Worm (Caenorhabditis elegans) whole organism, L1 larva: ENCODE results near the gene F13E9.15.
A peak's percentile ranks its signal among the peaks of the same experiment; 100 is the strongest.

Source experiments
- C16A3.4 ChIP-seq: fragments of 150-350 bp; optimal IDR thresholded peaks from 2 replicates; lab custom pipeline; 2014; ENCODE audit warnings: missing biosample characterization, missing genetic modification characterization
- F16B12.6 ChIP-seq: fragments of 150-350 bp; optimal IDR thresholded peaks from 2 replicates; lab custom pipeline; 2014; ENCODE audit warnings: missing biosample characterization, missing genetic modification characterization
- ama-1 ChIP-seq: fragments of 150-350 bp; optimal IDR thresholded peaks from 2 replicates; lab custom pipeline; 2014
- blmp-1 ChIP-seq: fragments of 150-350 bp; optimal IDR thresholded peaks from 2 replicates; lab custom pipeline; 2014; ENCODE audit warnings: missing biosample characterization, missing genetic modification characterization
- ceh-8 ChIP-seq: fragments of 200-800 bp; sonication (Bioruptor generic); optimal IDR thresholded peaks from 2 replicates; lab custom pipeline; 2018; ENCODE audit warnings: mild to moderate bottlenecking, missing genetic modification characterization, moderate library complexity, missing compliant biosample characterization
- ceh-82 ChIP-seq, 3 experiments: fragments of 150-350 bp in 1 of 3; sonication (generic microtip) in 2 of 3; optimal IDR thresholded peaks; 2 replicates each; lab custom pipeline; 2014 to 2017; ENCODE audit warnings: missing biosample characterization in 3 of 3, missing genetic modification characterization in 3 of 3
- ceh-88 ChIP-seq: fragments of 200-800 bp; sonication (Bioruptor generic); IDR thresholded peaks from 2 replicates; pipeline ENCODE4 v1.3.6; 2022; ENCODE audit warnings: missing genetic modification characterization, missing compliant biosample characterization
- dpl-1 ChIP-seq, 3 experiments: fragments of 150-350 bp in 2 of 3; sonication (generic microtip) in 1 of 3; optimal IDR thresholded peaks; 2 replicates each; lab custom pipeline; 2014 to 2017; ENCODE audit warnings: missing biosample characterization in 3 of 3, missing genetic modification characterization in 3 of 3, missing genetic modification reagents in 3 of 3
- dsc-1 ChIP-seq: sonication (generic microtip); optimal IDR thresholded peaks from 2 replicates; lab custom pipeline; 2016; ENCODE audit warnings: mild to moderate bottlenecking, missing genetic modification characterization, missing compliant biosample characterization
- efl-1 ChIP-seq, 4 experiments: fragments of 150-350 bp; optimal IDR thresholded peaks in 3 of 4; peaks in 1 of 4; 1 replicate in 1 of 4; 2 replicates in 3 of 4; lab custom pipeline; 2014; ENCODE audit warnings: missing biosample characterization in 2 of 4, missing genetic modification characterization in 2 of 4, missing genetic modification reagents in 2 of 4
- egl-13 ChIP-seq: sonication (generic microtip); optimal IDR thresholded peaks from 2 replicates; lab custom pipeline; 2016; ENCODE audit warnings: missing genotype, missing genetic modification reagents, missing genetic modification characterization, missing compliant biosample characterization
- elt-2 ChIP-seq: sonication (generic microtip); optimal IDR thresholded peaks from 2 replicates; lab custom pipeline; 2016; ENCODE audit warnings: missing genetic modification characterization, mild to moderate bottlenecking, inconsistent platforms, missing compliant biosample characterization, missing genetic modification reagents
- grh-1 ChIP-seq: fragments of 200-800 bp; sonication (Bioruptor generic); IDR thresholded peaks from 2 replicates; pipeline ENCODE4 v1.3.6; 2022; ENCODE audit warnings: missing genetic modification reagents, missing genetic modification characterization, missing compliant biosample characterization
- hpl-2 ChIP-seq: fragments of 150-350 bp; optimal IDR thresholded peaks from 2 replicates; lab custom pipeline; 2014; ENCODE audit warnings: missing biosample characterization, missing genetic modification reagents, missing genetic modification characterization
- irx-1 ChIP-seq: sonication (generic microtip); optimal IDR thresholded peaks from 2 replicates; lab custom pipeline; 2016; ENCODE audit warnings: missing genetic modification characterization, missing compliant biosample characterization
- isw-1 ChIP-seq: fragments of 200-800 bp; sonication (Bioruptor generic); IDR thresholded peaks from 2 replicates; pipeline ENCODE4 v1.3.6; 2022; ENCODE audit warnings: missing genetic modification characterization, missing compliant biosample characterization
- lin-14 ChIP-seq: fragments of 200-800 bp; sonication (Bioruptor generic); optimal IDR thresholded peaks from 2 replicates; lab custom pipeline; 2018; ENCODE audit warnings: mild to moderate bottlenecking, missing genetic modification characterization, moderate library complexity, missing compliant biosample characterization
- lin-15B ChIP-seq: fragments of 150-350 bp; sonication (generic microtip); optimal IDR thresholded peaks from 3 replicates; lab custom pipeline; 2014; ENCODE audit warnings: missing biosample characterization, missing genetic modification characterization
- lin-35 ChIP-seq, 2 experiments: fragments of 150-350 bp; optimal IDR thresholded peaks; 2 replicates each; lab custom pipeline; 2014; ENCODE audit warnings: missing biosample characterization in 2 of 2, missing genetic modification characterization in 2 of 2, missing genetic modification reagents in 2 of 2
- lin-39 ChIP-seq: fragments of 150-350 bp; optimal IDR thresholded peaks from 2 replicates; lab custom pipeline; 2014; ENCODE audit warnings: missing biosample characterization, missing genetic modification reagents, missing genetic modification characterization
- lir-3 ChIP-seq: sonication (generic microtip); optimal IDR thresholded peaks from 2 replicates; lab custom pipeline; 2016; ENCODE audit warnings: mild to moderate bottlenecking, missing genetic modification characterization, moderate library complexity, missing compliant biosample characterization; ENCODE audit not compliant: poor library complexity
- lsy-2 ChIP-seq, 2 experiments: fragments of 150-350 bp; optimal IDR thresholded peaks; 2 replicates each; lab custom pipeline; 2014; ENCODE audit warnings: missing biosample characterization in 2 of 2, missing genetic modification characterization in 2 of 2
- nhr-11 ChIP-seq: fragments of 150-350 bp; optimal IDR thresholded peaks from 2 replicates; lab custom pipeline; 2014; ENCODE audit warnings: missing biosample characterization, missing genetic modification characterization
- nhr-12 ChIP-seq: sonication (generic microtip); optimal IDR thresholded peaks from 2 replicates; lab custom pipeline; 2017; ENCODE audit warnings: missing biosample characterization, missing genetic modification characterization
- nhr-19 ChIP-seq: fragments of 200-800 bp; sonication (Bioruptor generic); conservative IDR thresholded peaks from 2 replicates; pipeline ENCODE4 v1.3.6; 2022; ENCODE audit warnings: missing genetic modification characterization, missing compliant biosample characterization
- nhr-20 ChIP-seq: sonication (generic microtip); optimal IDR thresholded peaks from 2 replicates; lab custom pipeline; 2016; ENCODE audit warnings: mild to moderate bottlenecking, missing genetic modification characterization, missing compliant biosample characterization
- nhr-28 ChIP-seq: fragments of 150-350 bp; optimal IDR thresholded peaks from 2 replicates; lab custom pipeline; 2014; ENCODE audit warnings: missing biosample characterization, missing genetic modification characterization
- nhr-47 ChIP-seq: sonication (generic microtip); optimal IDR thresholded peaks from 2 replicates; lab custom pipeline; 2016; ENCODE audit warnings: mild to moderate bottlenecking, missing genetic modification characterization, moderate library complexity, missing compliant biosample characterization
- nhr-71 ChIP-seq: sonication (generic microtip); optimal IDR thresholded peaks from 2 replicates; lab custom pipeline; 2016; ENCODE audit warnings: mild to moderate bottlenecking, missing genetic modification characterization, moderate library complexity, missing compliant biosample characterization
- nhr-76 ChIP-seq: sonication (generic microtip); optimal IDR thresholded peaks from 2 replicates; lab custom pipeline; 2017; ENCODE audit warnings: missing biosample characterization, missing genetic modification characterization
- nhr-84 ChIP-seq: sonication (generic microtip); optimal IDR thresholded peaks from 2 replicates; lab custom pipeline; 2017; ENCODE audit warnings: missing biosample characterization, missing genetic modification characterization
- nhr-85 ChIP-seq: sonication (generic microtip); peaks from one replicate; lab custom pipeline; 2016; ENCODE audit warnings: missing genetic modification characterization, inconsistent platforms, missing compliant biosample characterization
- nhr-90 ChIP-seq: sonication (generic microtip); optimal IDR thresholded peaks from 2 replicates; lab custom pipeline; 2016; ENCODE audit warnings: mild to moderate bottlenecking, missing genetic modification characterization, missing compliant biosample characterization; ENCODE audit not compliant: poor library complexity
- rnt-1 ChIP-seq: sonication (generic microtip); optimal IDR thresholded peaks from 2 replicates; lab custom pipeline; 2016; ENCODE audit warnings: mild to moderate bottlenecking, missing genetic modification characterization, moderate library complexity, missing compliant biosample characterization
- snpc-4 ChIP-seq: fragments of 150-350 bp; optimal IDR thresholded peaks from 2 replicates; lab custom pipeline; 2014; ENCODE audit warnings: missing biosample characterization, missing genetic modification characterization
- sup-37 ChIP-seq: fragments of 200-800 bp; sonication (Bioruptor generic); optimal IDR thresholded peaks from 2 replicates; lab custom pipeline; 2018; ENCODE audit warnings: mild to moderate bottlenecking, missing genetic modification characterization, missing compliant biosample characterization
- swsn-7 ChIP-seq: sonication (generic microtip); optimal IDR thresholded peaks from 2 replicates; lab custom pipeline; 2016; ENCODE audit warnings: missing genetic modification characterization, missing compliant biosample characterization
- tbx-2 ChIP-seq: sonication (generic microtip); optimal IDR thresholded peaks from 2 replicates; lab custom pipeline; 2016; ENCODE audit warnings: missing genetic modification characterization, missing compliant biosample characterization
- unc-130 ChIP-seq: fragments of 150-350 bp; optimal IDR thresholded peaks from 2 replicates; lab custom pipeline; 2017; ENCODE audit warnings: missing biosample characterization, missing genetic modification characterization, inconsistent platforms
- vab-15 ChIP-seq: sonication (generic microtip); optimal IDR thresholded peaks from 2 replicates; lab custom pipeline; 2017; ENCODE audit warnings: missing genotype, mild to moderate bottlenecking, missing genetic modification characterization, missing compliant biosample characterization
- xbp-1 ChIP-seq: sonication (generic microtip); optimal IDR thresholded peaks from 2 replicates; lab custom pipeline; 2016; ENCODE audit warnings: missing genetic modification characterization, missing compliant biosample characterization
- zag-1 ChIP-seq: fragments of 150-350 bp; optimal IDR thresholded peaks from 2 replicates; lab custom pipeline; 2014; ENCODE audit warnings: missing biosample characterization, missing genetic modification characterization
- zip-4 ChIP-seq: fragments of 200-800 bp; sonication (Bioruptor generic); optimal IDR thresholded peaks from 2 replicates; lab custom pipeline; 2018; ENCODE audit warnings: mild to moderate bottlenecking, missing genetic modification characterization, moderate library complexity, missing compliant biosample characterization
- ztf-4 ChIP-seq: fragments of 150-350 bp; optimal IDR thresholded peaks from 2 replicates; lab custom pipeline; 2014; ENCODE audit warnings: missing biosample characterization, missing genetic modification characterization

F13E9.15 gene

ce11 chrIV:10935336-10935735, 45.7 kb upstream of the F13E9.15 start (continued):
- TF ChIP-seq nhr-20 (peak; percentile 95), lin-35 (GFP tag; optimal IDR thresholded peaks at IDR 0.05; lab: Kevin White, UChicago) (peak; percentile 79 to 86), zag-1 (tag; lab: Kevin White, UChicago) (no peak), zip-4 (peak; percentile 51), nhr-76 (no peak)

ce11 chrIV:10934786-10935185, 45.1 kb upstream of the F13E9.15 start:
- no peak for TF ChIP-seq lir-3 (tag; lab: Kevin White, UChicago)

- peak; percentile 1 for TF ChIP-seq swsn-7 (tag; lab: Kevin White, UChicago)
- TF ChIP-seq ama-1 (lab: Kevin White, UChicago): peak; percentile 84
- TF ChIP-seq nhr-11: no peak
- peak; percentile 14 for TF ChIP-seq lin-14 (GFP tag; lab: Kevin White, UChicago)
- no peak for TF ChIP-seq ceh-82 (tag; optimal IDR thresholded peaks at IDR 0.05; lab: Kevin White, UChicago)
- TF ChIP-seq irx-1 (tag; lab: Kevin White, UChicago): peak; percentile 22
- TF ChIP-seq ztf-4 (tag; lab: Kevin White, UChicago): no peak
- TF ChIP-seq vab-15 (tag; lab: Kevin White, UChicago): no peak
- no peak for TF ChIP-seq F16B12.6 (tag; lab: Kevin White, UChicago)
- peak; percentile 39 for TF ChIP-seq nhr-90 (tag; lab: Kevin White, UChicago)
- no peak for TF ChIP-seq ceh-8
- peak; percentile 57 for TF ChIP-seq nhr-71
- no peak for TF ChIP-seq nhr-84
- TF ChIP-seq elt-2 (tag; lab: Kevin White, UChicago): peak; percentile 31
- TF ChIP-seq blmp-1 (tag; lab: Kevin White, UChicago): no peak
- TF ChIP-seq ceh-88: peak; percentile 44; the same call in 1 of the 2 replicates
- TF ChIP-seq lin-35 (GFP tag; optimal IDR thresholded peaks at IDR 0.05; lab: Kevin White, UChicago): no peak
- TF ChIP-seq nhr-85 (tag; lab: Kevin White, UChicago): peak; percentile 57
- no peak for TF ChIP-seq nhr-28
- TF ChIP-seq nhr-47 (tag; lab: Kevin White, UChicago): peak; percentile 34
- TF ChIP-seq rnt-1 (tag; lab: Kevin White, UChicago): peak; percentile 8
- peak; percentile 21; the same call in 1 of the 2 replicates for TF ChIP-seq nhr-19
- TF ChIP-seq zip-4: peak; percentile 16
- peak in 1 of 2 experiments; percentile 15 for TF ChIP-seq lsy-2 (tag; optimal IDR thresholded peaks at IDR 0.05; lab: Kevin White, UChicago)
- no peak for TF ChIP-seq efl-1 (optimal IDR thresholded peaks at IDR 0.05; lab: Kevin White, UChicago)
- TF ChIP-seq efl-1 (GFP tag; optimal IDR thresholded peaks at IDR 0.05 in 1 of 2; lab: Kevin White, UChicago): peak in 1 of 2 experiments; percentile 80
- TF ChIP-seq, all 84 proteins: peak for 15
Observed at ce11 chrIV:10933777-10934546, 44.3 kb upstream of the F13E9.15 start.

ce11 chrIV:10933062-10933552, 43.4 kb upstream of the F13E9.15 start, which contains the start of the genes dnc-1 and lsm-7:
Gene dnc-1 (minus strand): TSS chrIV:10933203.
Gene lsm-7 (plus strand): TSS chrIV:10933502.
- TF ChIP-seq tbx-2 (tag; lab: Kevin White, UChicago) (peak; percentile 62), lin-15B (tag; lab: Kevin White, UChicago) (peak; percentile 49), grh-1 (GFP tag; lab: Robert Waterston, UW) (no peak), hpl-2 (peak; percentile 41), dpl-1 (GFP tag; optimal IDR thresholded peaks at IDR 0.05; lab: Kevin White, UChicago) (peak; percentile 69 to 79 (median 69)), snpc-4 (tag; lab: Kevin White, UChicago) (peak; percentile 64), sup-37 (GFP tag; lab: Kevin White, UChicago) (no peak), efl-1 (optimal IDR thresholded peaks at IDR 0.05; lab: Kevin White, UChicago) (peak; percentile 64 to 77), efl-1 (GFP tag; optimal IDR thresholded peaks at IDR 0.05 in 1 of 2; lab: Kevin White, UChicago) (peak; percentile 77 to 96), egl-13 (tag; lab: Kevin White, UChicago) (peak; percentile 50), lin-39 (tag; lab: Kevin White, UChicago) (peak; percentile 41), rnt-1 (tag; lab: Kevin White, UChicago) (peak; percentile 80), C16A3.4 (tag; lab: Kevin White, UChicago) (peak; percentile 90), unc-130 (peak; percentile 9), vab-15 (tag; lab: Kevin White, UChicago) (no peak), irx-1 (tag; lab: Kevin White, UChicago) (no peak), lin-35 (GFP tag; optimal IDR thresholded peaks at IDR 0.05; lab: Kevin White, UChicago) (peak; percentile 76 to 82), swsn-7 (tag; lab: Kevin White, UChicago) (peak; percentile 72), isw-1 (GFP tag; lab: Robert Waterston, UW) (peak; percentile 62), xbp-1 (tag; lab: Kevin White, UChicago) (peak; percentile 57), dsc-1 (tag; lab: Kevin White, UChicago) (peak; percentile 48), ceh-8 (no peak), nhr-12 (tag; lab: Kevin White, UChicago) (no peak), nhr-71 (peak; percentile 84), lsy-2 (tag; optimal IDR thresholded peaks at IDR 0.05; lab: Kevin White, UChicago) (peak; percentile 77 to 87), nhr-19 (peak; percentile 50)
